Fruit fly (Drosophila melanogaster) whole organism, embryonic: ENCODE measurements around the gene CG1273.

ENCODE experiments used
- Atf-2 ChIP-seq: fragments of 200-800 bp; sonication (Bioruptor generic); optimal IDR thresholded peaks from 2 replicates; lab custom pipeline; 2016; ENCODE audit warnings: missing biosample characterization, missing genetic modification characterization
- CG10147 ChIP-seq: fragments of 200-800 bp; sonication (Bioruptor generic); optimal IDR thresholded peaks from 2 replicates; lab custom pipeline; 2019; ENCODE audit warnings: missing biosample characterization, mild to moderate bottlenecking, missing genetic modification characterization, moderate library complexity
- CG10267 ChIP-seq: fragments of 200-800 bp; sonication (Bioruptor generic); optimal IDR thresholded peaks from 2 replicates; lab custom pipeline; 2018; ENCODE audit warnings: missing biosample characterization, mild to moderate bottlenecking, missing genetic modification characterization, moderate library complexity
- CG10366 ChIP-seq: fragments of 200-800 bp; sonication (Bioruptor generic); IDR thresholded peaks from 2 replicates; pipeline ENCODE4 v1.3.6; 2022; ENCODE audit warnings: missing biosample characterization, missing genetic modification characterization
- CG12299 ChIP-seq: fragments of 200-800 bp; sonication (Bioruptor generic); optimal IDR thresholded peaks from 2 replicates; lab custom pipeline; 2018; ENCODE audit warnings: missing biosample characterization, mild to moderate bottlenecking, missing genetic modification characterization
- CG12744 ChIP-seq: fragments of 200-800 bp; sonication (Bioruptor generic); optimal IDR thresholded peaks from 2 replicates; lab custom pipeline; 2016; ENCODE audit warnings: missing biosample characterization, missing genetic modification characterization
- CG14050 ChIP-seq: fragments of 200-800 bp; sonication (Bioruptor generic); IDR thresholded peaks from 3 replicates; pipeline ENCODE4 v1.3.6; 2022; ENCODE audit warnings: missing biosample characterization, missing genetic modification characterization
- CG14441 ChIP-seq: fragments of 200-800 bp; sonication (Bioruptor generic); IDR thresholded peaks from 2 replicates; pipeline ENCODE4 v1.3.6; 2022; ENCODE audit warnings: missing biosample characterization, missing genetic modification characterization
- CG1647 ChIP-seq: fragments of 200-800 bp; sonication (Bioruptor generic); optimal IDR thresholded peaks from 3 replicates; lab custom pipeline; 2016; ENCODE audit warnings: missing biosample characterization, missing genetic modification characterization
- CG3065 ChIP-seq: fragments of 200-800 bp; sonication (Bioruptor generic); optimal IDR thresholded peaks from 2 replicates; lab custom pipeline; 2016; ENCODE audit warnings: missing biosample characterization, missing genetic modification characterization
- CG3281 ChIP-seq: fragments of 200-800 bp; sonication (Bioruptor generic); optimal IDR thresholded peaks from 3 replicates; lab custom pipeline; 2017; ENCODE audit warnings: missing biosample characterization, mild to moderate bottlenecking, missing genetic modification characterization
- CG33213 ChIP-seq: fragments of 200-800 bp; sonication (Bioruptor generic); optimal IDR thresholded peaks from 3 replicates; lab custom pipeline; 2016; ENCODE audit warnings: missing biosample characterization, missing genetic modification characterization
- CG3995 ChIP-seq: fragments of 200-800 bp; sonication (Bioruptor generic); optimal IDR thresholded peaks from 3 replicates; lab custom pipeline; 2016; ENCODE audit warnings: missing biosample characterization, missing genetic modification characterization
- CG4328 ChIP-seq: fragments of 200-800 bp; sonication (Bioruptor generic); optimal IDR thresholded peaks from 3 replicates; lab custom pipeline; 2017; ENCODE audit warnings: missing biosample characterization, missing genetic modification reagents, missing genetic modification characterization
- CG7963 ChIP-seq: fragments of 200-800 bp; sonication (Bioruptor generic); IDR thresholded peaks from 3 replicates; pipeline ENCODE4 v1.3.6; 2022; ENCODE audit warnings: missing biosample characterization, missing genetic modification characterization; ENCODE audit not compliant: partially characterized antibody
- CG8359 ChIP-seq: fragments of 200-800 bp; sonication (Bioruptor generic); optimal IDR thresholded peaks from 2 replicates; lab custom pipeline; 2017; ENCODE audit warnings: missing biosample characterization, mild to moderate bottlenecking, missing genetic modification characterization, borderline replicate concordance
- CG9609 ChIP-seq: fragments of 200-800 bp; sonication (Bioruptor generic); optimal IDR thresholded peaks from 3 replicates; lab custom pipeline; 2016; ENCODE audit warnings: missing biosample characterization, missing genetic modification characterization
- CHES-1-like ChIP-seq: fragments of 200-800 bp; sonication (Bioruptor generic); optimal IDR thresholded peaks from 2 replicates; lab custom pipeline; 2016; ENCODE audit warnings: missing biosample characterization, missing genetic modification characterization
- Camta ChIP-seq: fragments of 200-800 bp; sonication (Bioruptor generic); optimal IDR thresholded peaks from 2 replicates; lab custom pipeline; 2016; ENCODE audit warnings: missing biosample characterization, missing genetic modification characterization
- Dad ChIP-seq: fragments of 200-800 bp; sonication (Bioruptor generic); optimal IDR thresholded peaks from 3 replicates; lab custom pipeline; 2016; ENCODE audit warnings: missing biosample characterization, missing genetic modification characterization
- Dek ChIP-seq: fragments of 200-800 bp; sonication (Bioruptor generic); optimal IDR thresholded peaks from 3 replicates; lab custom pipeline; 2019; ENCODE audit warnings: missing biosample characterization, mild to moderate bottlenecking, missing genetic modification characterization, moderate library complexity
- Dip3 ChIP-seq: fragments of 200-800 bp; sonication (Bioruptor generic); optimal IDR thresholded peaks from 3 replicates; lab custom pipeline; 2016; ENCODE audit warnings: missing biosample characterization, missing genetic modification characterization
- Dll ChIP-seq: fragments of 200-800 bp; sonication (Bioruptor generic); IDR thresholded peaks from 4 replicates; pipeline ENCODE4 v1.3.6; 2022; ENCODE audit warnings: missing biosample characterization, missing genetic modification characterization; ENCODE audit not compliant: partially characterized antibody
- Dp ChIP-seq: fragments of 200-800 bp; sonication (Bioruptor generic); optimal IDR thresholded peaks from 2 replicates; lab custom pipeline; 2018; ENCODE audit warnings: missing biosample characterization, mild to moderate bottlenecking, missing genetic modification characterization, moderate library complexity
- Dref ChIP-seq: fragments of 200-800 bp; sonication (Bioruptor generic); IDR thresholded peaks from 2 replicates; pipeline ENCODE4 v1.3.6; 2022; ENCODE audit warnings: missing biosample characterization, missing genetic modification characterization
- Gsc ChIP-seq: fragments of 200-800 bp; sonication (Bioruptor generic); IDR thresholded peaks from 2 replicates; pipeline ENCODE4 v1.3.6; 2022; ENCODE audit warnings: missing biosample characterization, missing genetic modification characterization
- Max ChIP-seq: fragments of 200-800 bp; sonication (Bioruptor generic); optimal IDR thresholded peaks from 2 replicates; lab custom pipeline; 2016; ENCODE audit warnings: missing biosample characterization, mild to moderate bottlenecking, missing genetic modification characterization
- Nf-YA ChIP-seq: fragments of 200-800 bp; sonication (Bioruptor generic); IDR thresholded peaks from 2 replicates; pipeline ENCODE4 v1.3.6; 2022; ENCODE audit warnings: missing biosample characterization, missing genetic modification characterization
- bigmax ChIP-seq: fragments of 200-800 bp; sonication (Bioruptor generic); optimal IDR thresholded peaks from 2 replicates; lab custom pipeline; 2018; ENCODE audit warnings: missing biosample characterization, mild to moderate bottlenecking, missing genetic modification characterization
- bowl ChIP-seq: fragments of 200-800 bp; sonication (Bioruptor generic); IDR thresholded peaks from 2 replicates; pipeline ENCODE4 v1.3.6; 2022; ENCODE audit warnings: missing biosample characterization, missing genetic modification characterization
- cas ChIP-seq: fragments of 200-800 bp; sonication (Bioruptor generic); IDR thresholded peaks from 2 replicates; pipeline ENCODE4 v1.3.6; 2022; ENCODE audit warnings: missing biosample characterization, missing genetic modification characterization
- fd96Cb ChIP-seq: fragments of 200-800 bp; sonication (Bioruptor generic); optimal IDR thresholded peaks from 2 replicates; lab custom pipeline; 2018; ENCODE audit warnings: missing biosample characterization, mild to moderate bottlenecking, missing genetic modification characterization, moderate library complexity
- gro ChIP-seq: fragments of 200-800 bp; sonication (Bioruptor generic); optimal IDR thresholded peaks from 2 replicates; lab custom pipeline; 2016; ENCODE audit warnings: missing biosample characterization, missing genetic modification characterization
- gsb ChIP-seq: fragments of 200-800 bp; sonication (Bioruptor generic); IDR thresholded peaks from 2 replicates; pipeline ENCODE4 v1.3.6; 2022; ENCODE audit warnings: missing biosample characterization, missing genetic modification characterization
- klu ChIP-seq: fragments of 200-800 bp; sonication (Bioruptor generic); IDR thresholded peaks from 2 replicates; pipeline ENCODE4 v1.3.6; 2022; ENCODE audit warnings: missing biosample characterization, missing genetic modification characterization
- knrl ChIP-seq: fragments of 200-800 bp; sonication (Bioruptor generic); IDR thresholded peaks from 3 replicates; pipeline ENCODE4 v1.3.6; 2022; ENCODE audit warnings: missing biosample characterization, missing genetic modification characterization; ENCODE audit not compliant: partially characterized antibody
- mam ChIP-seq: fragments of 200-800 bp; sonication (Bioruptor generic); optimal IDR thresholded peaks from 3 replicates; lab custom pipeline; 2016; ENCODE audit warnings: missing biosample characterization, missing genetic modification characterization
- nerfin-1 ChIP-seq: fragments of 200-800 bp; sonication (Bioruptor generic); optimal IDR thresholded peaks from 3 replicates; lab custom pipeline; 2019; ENCODE audit warnings: missing biosample characterization, mild to moderate bottlenecking, missing genetic modification characterization, moderate library complexity
- nom ChIP-seq: fragments of 200-800 bp; sonication (Bioruptor generic); optimal IDR thresholded peaks from 2 replicates; lab custom pipeline; 2017; ENCODE audit warnings: missing biosample characterization, missing genetic modification characterization, mild to moderate bottlenecking, moderate library complexity, missing genetic modification reagents
- p53 ChIP-seq: fragments of 200-800 bp; sonication (Bioruptor generic); optimal IDR thresholded peaks from 2 replicates; lab custom pipeline; 2016; ENCODE audit warnings: missing biosample characterization, missing genetic modification characterization
- phol ChIP-seq: fragments of 200-800 bp; sonication (Bioruptor generic); optimal IDR thresholded peaks from 3 replicates; lab custom pipeline; 2018; ENCODE audit warnings: missing biosample characterization, mild to moderate bottlenecking, missing genetic modification characterization, moderate library complexity
- pnt ChIP-seq: fragments of 200-800 bp; sonication (Bioruptor generic); optimal IDR thresholded peaks from 3 replicates; lab custom pipeline; 2016; ENCODE audit warnings: missing biosample characterization, missing genetic modification characterization
- ro ChIP-seq: fragments of 200-800 bp; sonication (Bioruptor generic); IDR thresholded peaks from 2 replicates; pipeline ENCODE4 v1.3.6; 2022; ENCODE audit warnings: missing biosample characterization, missing genetic modification characterization
- row ChIP-seq: fragments of 200-800 bp; sonication (Bioruptor generic); IDR thresholded peaks from 3 replicates; pipeline ENCODE4 v1.3.6; 2022; ENCODE audit warnings: missing biosample characterization, missing genetic modification characterization
- sd ChIP-seq: fragments of 200-800 bp; sonication (Bioruptor generic); optimal IDR thresholded peaks from 3 replicates; lab custom pipeline; 2018; ENCODE audit warnings: missing biosample characterization, mild to moderate bottlenecking, missing genetic modification characterization, moderate library complexity
- sens ChIP-seq: fragments of 200-800 bp; sonication (Bioruptor generic); peaks from one replicate; lab custom pipeline; 2016; ENCODE audit warnings: missing biosample characterization, missing genetic modification characterization
- seq ChIP-seq: fragments of 200-800 bp; sonication (Bioruptor generic); IDR thresholded peaks from 2 replicates; pipeline ENCODE4 v1.3.6; 2022; ENCODE audit warnings: missing biosample characterization, missing genetic modification characterization
- tna ChIP-seq: fragments of 200-800 bp; sonication (Bioruptor generic); IDR thresholded peaks from 2 replicates; pipeline ENCODE4 v1.3.6; 2022; ENCODE audit warnings: missing biosample characterization, missing genetic modification characterization; ENCODE audit not compliant: partially characterized antibody
- toy ChIP-seq: fragments of 200-800 bp; sonication (Bioruptor generic); IDR thresholded peaks from 2 replicates; pipeline ENCODE4 v1.3.6; 2022; ENCODE audit warnings: missing biosample characterization, missing genetic modification characterization
- ttk ChIP-seq: fragments of 200-800 bp; sonication (Bioruptor generic); IDR thresholded peaks from 2 replicates; pipeline ENCODE4 v2.1.2; 2022; ENCODE audit warnings: missing biosample characterization, missing genetic modification characterization
- unpg ChIP-seq: fragments of 200-800 bp; sonication (Bioruptor generic); optimal IDR thresholded peaks from 3 replicates; lab custom pipeline; 2018; ENCODE audit warnings: missing biosample characterization, mild to moderate bottlenecking, missing genetic modification characterization, moderate library complexity

The CG1273 gene

dm6 chr3L:4292120-4292697, 28.7 kb downstream of the CG1273 start, which contains the start of the genes CG15012 and Fdx2 (continued):
- peak; percentile 16 for TF ChIP-seq CG10147
- TF ChIP-seq CG14441 (GFP tag; lab: Robert Waterston, UW), result no peak
- TF ChIP-seq CG10267 (tag; lab: Kevin White, UChicago), result peak; percentile 74
- TF ChIP-seq CHES-1-like (GFP tag; lab: Kevin White, UChicago), result peak; percentile 28
- TF ChIP-seq bigmax (GFP tag; lab: Kevin White, UChicago), result no peak
- no peak for TF ChIP-seq tna (GFP tag; lab: Robert Waterston, UW)
- TF ChIP-seq Dek, result no peak
- no peak for TF ChIP-seq toy (GFP tag; lab: Robert Waterston, UW)
- TF ChIP-seq knrl (GFP tag; lab: Robert Waterston, UW), result peak; percentile 61; the same call in 2 of the 3 replicates
- no peak for TF ChIP-seq Max (GFP tag; lab: Kevin White, UChicago)
- no peak for TF ChIP-seq bowl (GFP tag; lab: Robert Waterston, UW)
- TF ChIP-seq Dll (GFP tag; lab: Robert Waterston, UW), result peak; percentile 53; the same call in 3 of the 4 replicates
- peak; percentile 23 for TF ChIP-seq Dip3 (GFP tag; lab: Kevin White, UChicago)
- TF ChIP-seq fd96Cb (tag; lab: Kevin White, UChicago), result no peak
- no peak for TF ChIP-seq CG12744
- TF ChIP-seq sens (GFP tag; lab: Kevin White, UChicago), result peak; percentile 89
- TF ChIP-seq Nf-YA, result no peak
- TF ChIP-seq klu, result no peak
- TF ChIP-seq gro, result peak; percentile 46
- TF ChIP-seq nom, result no peak
- TF ChIP-seq CG1647 (GFP tag; lab: Kevin White, UChicago), result peak; percentile 37
- peak; percentile 21 for TF ChIP-seq pnt (GFP tag; lab: Kevin White, UChicago)
- TF ChIP-seq mam (GFP tag; lab: Kevin White, UChicago), result peak; percentile 46
- TF ChIP-seq nerfin-1 (tag; lab: Kevin White, UChicago), result peak; percentile 12
- peak; percentile 23 for TF ChIP-seq unpg
- TF ChIP-seq row (GFP tag; lab: Robert Waterston, UW), result peak; percentile 84
- TF ChIP-seq CG12299 (tag; lab: Kevin White, UChicago), result peak; percentile 15
- TF ChIP-seq CG3995 (GFP tag; lab: Kevin White, UChicago), result peak; percentile 44
- TF ChIP-seq Gsc (GFP tag; lab: Robert Waterston, UW), result no peak
- no peak for TF ChIP-seq CG14050
- TF ChIP-seq Dp, result peak; percentile 35
- peak; percentile 7 for TF ChIP-seq p53 (GFP tag; lab: Kevin White, UChicago)
- peak; percentile 44 for TF ChIP-seq CG10366
- peak; percentile 71 for TF ChIP-seq CG3281 (GFP tag; lab: Kevin White, UChicago)
- TF ChIP-seq CG9609 (GFP tag; lab: Kevin White, UChicago), result peak; percentile 32
- peak; percentile 61 for TF ChIP-seq CG33213 (GFP tag; lab: Kevin White, UChicago)
- peak; percentile 37 for TF ChIP-seq Dad (GFP tag; lab: Kevin White, UChicago)
- no peak for TF ChIP-seq sd (tag; lab: Kevin White, UChicago)
- TF ChIP-seq cas (GFP tag; lab: Robert Waterston, UW), result no peak
- peak; percentile 7 for TF ChIP-seq Camta (GFP tag; lab: Kevin White, UChicago)
- no peak for TF ChIP-seq CG7963
- TF ChIP-seq seq (GFP tag; lab: Robert Waterston, UW), result no peak
- TF ChIP-seq Atf-2 (GFP tag; lab: Kevin White, UChicago), result no peak
- peak; percentile 68 for TF ChIP-seq phol (tag; lab: Kevin White, UChicago)
- no peak for TF ChIP-seq CG4328 (GFP tag; lab: Kevin White, UChicago)
- no peak for TF ChIP-seq ttk (GFP tag; lab: Robert Waterston, UW)
- TF ChIP-seq gsb (GFP tag; lab: Robert Waterston, UW), result no peak
- TF ChIP-seq CG3065 (GFP tag; lab: Kevin White, UChicago), result no peak
- TF ChIP-seq Dref, result peak; percentile 33; the same call in 1 of the 2 replicates
- TF ChIP-seq ro (GFP tag; lab: Robert Waterston, UW), result no peak
- no peak for TF ChIP-seq CG8359 (GFP tag; lab: Kevin White, UChicago)
